Fruit fly (Drosophila melanogaster) whole organism, embryonic: ENCODE measurements around the gene neur.
A peak's percentile ranks its signal among the peaks of the same experiment; 100 is the strongest.

Source experiments
- CG13624 ChIP-seq: fragments of 200-800 bp; sonication (Bioruptor generic); optimal IDR thresholded peaks from 2 replicates; lab custom pipeline; 2016; ENCODE audit warnings: missing biosample characterization, missing genetic modification characterization
- CG18764 ChIP-seq: fragments of 200-800 bp; sonication (Bioruptor generic); optimal IDR thresholded peaks from 3 replicates; lab custom pipeline; 2016; ENCODE audit warnings: missing biosample characterization, missing genetic modification characterization
- CG30431 ChIP-seq: fragments of 200-800 bp; sonication (Bioruptor generic); optimal IDR thresholded peaks from 2 replicates; lab custom pipeline; 2017; ENCODE audit warnings: missing biosample characterization, missing genetic modification characterization
- CG7372 ChIP-seq: fragments of 200-800 bp; sonication (Bioruptor generic); IDR thresholded peaks from 2 replicates; pipeline ENCODE4 v1.3.6; 2022; ENCODE audit warnings: missing biosample characterization, missing genetic modification characterization
- Dfd ChIP-seq, 2 experiments: fragments of >200 bp; optimal IDR thresholded peaks; 2 replicates each; lab custom pipeline; 2017; ENCODE audit warnings: missing biosample characterization in 2 of 2, missing genetic modification characterization in 2 of 2
- Hand ChIP-seq: fragments of 200-800 bp; sonication (Bioruptor generic); optimal IDR thresholded peaks from 2 replicates; lab custom pipeline; 2017; ENCODE audit warnings: mild to moderate bottlenecking, missing biosample characterization, missing genetic modification reagents, missing genetic modification characterization
- Hr51 ChIP-seq, 2 experiments: fragments of 200-800 bp; sonication (Bioruptor generic); optimal IDR thresholded peaks; 2 replicates in 1 of 2; 3 replicates in 1 of 2; lab custom pipeline; 2016 to 2018; ENCODE audit warnings: missing biosample characterization in 2 of 2, missing genetic modification characterization in 2 of 2, mild to moderate bottlenecking in 1 of 2, moderate library complexity in 1 of 2
- cad ChIP-seq: fragments of >200 bp; optimal IDR thresholded peaks from 2 replicates; lab custom pipeline; 2017; ENCODE audit warnings: missing biosample characterization, missing genetic modification characterization
- gce ChIP-seq: fragments of 200-800 bp; sonication (Bioruptor generic); IDR thresholded peaks from 3 replicates; pipeline ENCODE4 v1.3.6; 2022; ENCODE audit warnings: missing biosample characterization, missing genetic modification characterization
- zen2 ChIP-seq: fragments of 200-800 bp; sonication (Bioruptor generic); IDR thresholded peaks from 3 replicates; pipeline ENCODE4 v1.3.6; 2022; ENCODE audit warnings: missing biosample characterization, missing genetic modification characterization; ENCODE audit not compliant: partially characterized antibody

DNA sequence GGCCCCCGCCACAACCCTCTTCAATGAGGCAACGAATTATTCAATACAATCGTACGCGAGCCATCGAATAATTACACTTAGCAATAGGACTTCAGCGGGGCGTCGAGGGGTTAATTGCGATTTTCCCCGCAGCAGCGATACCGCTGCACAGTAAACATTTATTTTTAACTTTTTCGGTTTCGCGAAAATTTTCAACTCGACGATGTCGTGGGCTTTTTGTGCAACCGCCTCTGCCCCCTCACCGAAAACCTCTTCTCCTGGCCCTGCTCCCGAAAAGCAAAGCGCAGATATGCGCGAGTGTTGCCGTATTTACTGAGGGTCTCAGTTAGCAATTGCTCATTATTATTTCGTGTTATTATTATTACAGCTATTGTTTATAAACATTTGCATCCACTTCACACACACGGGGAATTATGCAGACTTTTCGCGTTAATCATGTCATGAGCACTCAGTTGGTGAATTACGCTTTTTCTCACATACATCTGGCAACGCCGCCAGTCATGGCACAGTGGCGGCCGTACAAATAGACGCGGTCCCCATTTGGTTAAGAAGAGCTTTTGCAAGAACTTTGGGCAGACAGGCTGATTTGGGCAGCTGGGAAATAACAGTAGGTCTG is 25.4 kb downstream of the neur start:
- TF ChIP-seq CG13624 (GFP tag; lab: Kevin White, UChicago), result peak; percentile 80
- no peak for TF ChIP-seq Hr51 (GFP tag; optimal IDR thresholded peaks at IDR 0.05; lab: Kevin White, UChicago)
- peak; percentile 34; the same call in 1 of the 2 replicates for TF ChIP-seq CG7372 (GFP tag; lab: Robert Waterston, UW)
- TF ChIP-seq cad (GFP tag; lab: Kevin White, UChicago), result no peak
- no peak for TF ChIP-seq Hand
- TF ChIP-seq Dfd (GFP tag; optimal IDR thresholded peaks at IDR 0.05; lab: Kevin White, UChicago), result no peak
- no peak for TF ChIP-seq CG30431 (GFP tag; lab: Kevin White, UChicago)
- no peak for TF ChIP-seq zen2
- no peak for TF ChIP-seq CG18764 (GFP tag; lab: Kevin White, UChicago)
- TF ChIP-seq gce (GFP tag; lab: Robert Waterston, UW), result no peak
